Fruit fly (Drosophila melanogaster): Measurements from ENCODE around the gene CG12091.
A peak's percentile ranks its signal among the peaks of the same experiment; 100 is the strongest.

CG12091 gene

dm6 chr3L:1558178-1558788 is 21.6 kb upstream of the CG12091 start, which contains the start of the genes Pex10 and CG12099 (continued):
- TF ChIP-seq prd (optimal IDR thresholded peaks at IDR 0.05) (no peak), prd (GFP tag; IDR thresholded peaks at IDR 0.05) (peak; percentile 96), CG13894 (tag; optimal IDR thresholded peaks at IDR 0.05) (no peak), fd102C (GFP tag; optimal IDR thresholded peaks at IDR 0.05) (peak; percentile 49), cas (GFP tag; IDR thresholded peaks at IDR 0.05) (peak; percentile 86), disco-r (GFP tag; optimal IDR thresholded peaks at IDR 0.05) (peak; percentile 13), sens-2 (GFP tag; IDR thresholded peaks at IDR 0.05) (peak; percentile 86), CG4424 (GFP tag; optimal IDR thresholded peaks at IDR 0.05) (peak; percentile 91), gcm2 (GFP tag; optimal IDR thresholded peaks at IDR 0.05) (no peak), ac (GFP tag; optimal IDR thresholded peaks at IDR 0.05) (peak; percentile 28), gsb-n (tag; optimal IDR thresholded peaks at IDR 0.05) (no peak), CG8359 (GFP tag; optimal IDR thresholded peaks at IDR 0.05; ENCODE audit: borderline replicate concordance) (peak; percentile 15), CG3163 (GFP tag; optimal IDR thresholded peaks at IDR 0.05) (peak; percentile 28), CG17802 (tag; optimal IDR thresholded peaks at IDR 0.05) (peak; percentile 45), Ravus (GFP tag; IDR thresholded peaks at IDR 0.05) (peak; percentile 72), kni (GFP tag; optimal IDR thresholded peaks at IDR 0.05) (peak; percentile 78), org-1 (GFP tag; optimal IDR thresholded peaks at IDR 0.05) (peak; percentile 66), CG13775 (GFP tag; optimal IDR thresholded peaks at IDR 0.05) (peak; percentile 94), bsh (GFP tag; optimal IDR thresholded peaks at IDR 0.05) (peak in 1 of 2 experiments; percentile 81), CG10979 (tag; optimal IDR thresholded peaks at IDR 0.05) (peak; percentile 76), GATAe (GFP tag; conservative IDR thresholded peaks at IDR 0.05) (peak; percentile 91), Mad (GFP tag; optimal IDR thresholded peaks at IDR 0.05) (peak; percentile 83), lab (GFP tag; optimal IDR thresholded peaks at IDR 0.05) (peak; percentile 91), CG5953 (GFP tag; IDR thresholded peaks at IDR 0.05) (peak; percentile 68), Med (GFP tag) (peak; percentile 91), CG16779 (GFP tag; IDR thresholded peaks at IDR 0.05) (peak; percentile 83), aop (GFP tag; IDR thresholded peaks at IDR 0.05) (peak; percentile 47; the same call in 1 of the 2 replicates), CG13123 (GFP tag; optimal IDR thresholded peaks at IDR 0.05) (peak; percentile 76), ci (GFP tag; IDR thresholded peaks at IDR 0.05) (peak; percentile 85), CG17328 (GFP tag; IDR thresholded peaks at IDR 0.05) (peak; percentile 86), CG11398 (GFP tag; optimal IDR thresholded peaks at IDR 0.05) (no peak), HLHmδ (GFP tag; optimal IDR thresholded peaks at IDR 0.05) (no peak), CG10147 (GFP tag; optimal IDR thresholded peaks at IDR 0.05) (peak; percentile 83), her (GFP tag; optimal IDR thresholded peaks at IDR 0.05) (no peak), D19B (GFP tag; optimal IDR thresholded peaks at IDR 0.05) (no peak), CG10366 (GFP tag; IDR thresholded peaks at IDR 0.05) (peak; percentile 92), rib (GFP tag; IDR thresholded peaks at IDR 0.05) (peak; percentile 85), gcm (GFP tag; optimal IDR thresholded peaks at IDR 0.05) (peak; percentile 78), CG8478 (optimal IDR thresholded peaks at IDR 0.05) (no peak), CG10274 (GFP tag; optimal IDR thresholded peaks at IDR 0.05) (peak; percentile 63), gfzf (GFP tag; optimal IDR thresholded peaks at IDR 0.05) (no peak), yki (optimal IDR thresholded peaks at IDR 0.05) (no peak), HHEX (GFP tag; optimal IDR thresholded peaks at IDR 0.05) (peak; percentile 76), Drgx (GFP tag; IDR thresholded peaks at IDR 0.05) (peak; percentile 82), CG14050 (GFP tag; IDR thresholded peaks at IDR 0.05) (peak; percentile 84), CG9932 (GFP tag; IDR thresholded peaks at IDR 0.05) (peak; percentile 98), oc (tag; optimal IDR thresholded peaks at IDR 0.05) (no peak), CG11504 (tag; optimal IDR thresholded peaks at IDR 0.05) (no peak), CTCF (GFP tag; optimal IDR thresholded peaks at IDR 0.05) (no peak), CG14710 (tag; optimal IDR thresholded peaks at IDR 0.05) (peak; percentile 94), CG4730 (GFP tag; IDR thresholded peaks at IDR 0.05) (peak; percentile 87), tgo (GFP tag; IDR thresholded peaks at IDR 0.05) (peak; percentile 93)
